Fruit fly (Drosophila melanogaster) whole organism, embryonic: Measurements from ENCODE around the gene RIOK2.

Source experiments
- ATbp ChIP-seq: fragments of 200-800 bp; sonication (Bioruptor generic); optimal IDR thresholded peaks from 2 replicates; lab custom pipeline; 2017; ENCODE audit warnings: missing biosample characterization, mild to moderate bottlenecking, missing genetic modification characterization, missing genetic modification reagents
- Blimp-1 ChIP-seq: fragments of 200-800 bp; sonication (Bioruptor generic); optimal IDR thresholded peaks from 3 replicates; lab custom pipeline; 2018; ENCODE audit warnings: missing biosample characterization, missing genetic modification characterization, mild to moderate bottlenecking, moderate library complexity, missing genetic modification reagents
- CG1024 ChIP-seq: fragments of 200-800 bp; sonication (Bioruptor generic); IDR thresholded peaks from 2 replicates; pipeline ENCODE4 v1.3.6; 2022; ENCODE audit warnings: missing biosample characterization, missing genetic modification characterization
- CG12769 ChIP-seq: fragments of 200-800 bp; sonication (Bioruptor generic); optimal IDR thresholded peaks from 2 replicates; lab custom pipeline; 2019; ENCODE audit warnings: missing biosample characterization, mild to moderate bottlenecking, missing genetic modification characterization, moderate library complexity
- CG13775 ChIP-seq: fragments of 200-800 bp; sonication (Bioruptor generic); optimal IDR thresholded peaks from 3 replicates; lab custom pipeline; 2017; ENCODE audit warnings: missing biosample characterization, mild to moderate bottlenecking, missing genetic modification characterization
- CG15011 ChIP-seq: fragments of 200-800 bp; sonication (Bioruptor generic); optimal IDR thresholded peaks from 3 replicates; lab custom pipeline; 2018; ENCODE audit warnings: missing biosample characterization, mild to moderate bottlenecking, missing genetic modification characterization
- CG17359 ChIP-seq: fragments of 200-800 bp; sonication (Bioruptor generic); optimal IDR thresholded peaks from 3 replicates; lab custom pipeline; 2018; ENCODE audit warnings: missing biosample characterization, mild to moderate bottlenecking, missing genetic modification characterization, moderate library complexity
- CG2120 ChIP-seq: fragments of 200-800 bp; sonication (Bioruptor generic); optimal IDR thresholded peaks from 3 replicates; lab custom pipeline; 2016; ENCODE audit warnings: missing biosample characterization, missing genetic modification characterization
- CG2129 ChIP-seq: fragments of 200-800 bp; sonication (Bioruptor generic); IDR thresholded peaks from 2 replicates; pipeline ENCODE4 v1.3.6; 2022; ENCODE audit warnings: missing biosample characterization, missing genetic modification characterization; ENCODE audit not compliant: partially characterized antibody
- CG32532 ChIP-seq: fragments of 200-800 bp; sonication (Bioruptor generic); IDR thresholded peaks from 2 replicates; pipeline ENCODE4 v1.3.6; 2022; ENCODE audit warnings: missing biosample characterization, missing genetic modification characterization
- CG3407 ChIP-seq: fragments of 200-800 bp; sonication (Bioruptor generic); optimal IDR thresholded peaks from 2 replicates; lab custom pipeline; 2018; ENCODE audit warnings: missing biosample characterization, mild to moderate bottlenecking, missing genetic modification characterization
- CG3847 ChIP-seq: fragments of 200-800 bp; sonication (Bioruptor generic); IDR thresholded peaks from 2 replicates; pipeline ENCODE4 v1.3.6; 2022; ENCODE audit warnings: missing biosample characterization, missing genetic modification characterization
- CG43689 ChIP-seq: fragments of 200-800 bp; sonication (Bioruptor generic); IDR thresholded peaks from 2 replicates; pipeline ENCODE4 v1.3.6; 2022; ENCODE audit warnings: missing biosample characterization, missing genetic modification characterization
- CG4404 ChIP-seq: fragments of 200-800 bp; sonication (Bioruptor generic); IDR thresholded peaks from 2 replicates; pipeline ENCODE4 v1.3.6; 2022; ENCODE audit warnings: missing biosample characterization, missing genetic modification characterization
- CG6175 ChIP-seq: fragments of 200-800 bp; sonication (Bioruptor generic); IDR thresholded peaks from 3 replicates; pipeline ENCODE4 v1.3.6; 2022; ENCODE audit warnings: missing biosample characterization, missing genetic modification characterization
- Dp ChIP-seq: fragments of 200-800 bp; sonication (Bioruptor generic); optimal IDR thresholded peaks from 2 replicates; lab custom pipeline; 2018; ENCODE audit warnings: missing biosample characterization, mild to moderate bottlenecking, missing genetic modification characterization, moderate library complexity
- Fer2 ChIP-seq: fragments of 200-800 bp; sonication (Bioruptor generic); optimal IDR thresholded peaks from 2 replicates; lab custom pipeline; 2018; ENCODE audit warnings: missing biosample characterization, mild to moderate bottlenecking, missing genetic modification characterization, moderate library complexity
- HmgZ ChIP-seq: fragments of 200-800 bp; sonication (Bioruptor generic); optimal IDR thresholded peaks from 2 replicates; lab custom pipeline; 2018; ENCODE audit warnings: missing biosample characterization, mild to moderate bottlenecking, missing genetic modification characterization
- Hr39 ChIP-seq: fragments of >200 bp; optimal IDR thresholded peaks from 2 replicates; lab custom pipeline; 2017
- Hsf ChIP-seq: fragments of 200-800 bp; sonication (Bioruptor generic); optimal IDR thresholded peaks from 3 replicates; lab custom pipeline; 2016; ENCODE audit warnings: missing biosample characterization, missing genetic modification characterization
- Jarid2 ChIP-seq: fragments of 200-800 bp; sonication (Bioruptor generic); optimal IDR thresholded peaks from 3 replicates; lab custom pipeline; 2017; ENCODE audit warnings: mild to moderate bottlenecking, missing biosample characterization, missing genetic modification reagents, missing genetic modification characterization
- MTF-1 ChIP-seq: fragments of 200-800 bp; sonication (Bioruptor generic); optimal IDR thresholded peaks from 2 replicates; lab custom pipeline; 2018; ENCODE audit warnings: missing biosample characterization, mild to moderate bottlenecking, missing genetic modification characterization, borderline replicate concordance
- NC2β ChIP-seq: fragments of 200-800 bp; sonication (Bioruptor generic); optimal IDR thresholded peaks from 2 replicates; lab custom pipeline; 2016; ENCODE audit warnings: missing biosample characterization, missing genetic modification characterization
- NfI ChIP-seq: fragments of 200-800 bp; sonication (Bioruptor generic); optimal IDR thresholded peaks from 3 replicates; lab custom pipeline; 2018; ENCODE audit warnings: missing biosample characterization, mild to moderate bottlenecking, missing genetic modification characterization, moderate library complexity
- Ptx1 ChIP-seq: fragments of 200-800 bp; sonication (Bioruptor generic); IDR thresholded peaks from 2 replicates; pipeline ENCODE4 v1.3.6; 2022; ENCODE audit warnings: missing biosample characterization, missing genetic modification characterization
- Scr ChIP-seq: fragments of 200-800 bp; sonication (Bioruptor generic); IDR thresholded peaks from 2 replicates; pipeline ENCODE4 v1.3.6; 2022; ENCODE audit warnings: missing biosample characterization, missing genetic modification characterization; ENCODE audit not compliant: partially characterized antibody
- Six4 ChIP-seq: fragments of 200-800 bp; sonication (Bioruptor generic); optimal IDR thresholded peaks from 2 replicates; lab custom pipeline; 2016; ENCODE audit warnings: missing biosample characterization, missing genetic modification characterization
- Sox102F ChIP-seq: fragments of 200-800 bp; sonication (Bioruptor generic); optimal IDR thresholded peaks from 2 replicates; lab custom pipeline; 2018; ENCODE audit warnings: missing biosample characterization, mild to moderate bottlenecking, missing genetic modification characterization, moderate library complexity
- Sry-β ChIP-seq: fragments of 200-800 bp; sonication (Bioruptor generic); optimal IDR thresholded peaks from 2 replicates; lab custom pipeline; 2018; ENCODE audit warnings: missing biosample characterization, mild to moderate bottlenecking, missing genetic modification characterization, moderate library complexity
- ara ChIP-seq: fragments of 200-800 bp; sonication (Bioruptor generic); IDR thresholded peaks from 2 replicates; pipeline ENCODE4 v1.3.6; 2022; ENCODE audit warnings: missing biosample characterization, missing genetic modification characterization
- cato ChIP-seq: fragments of 200-800 bp; sonication (Bioruptor generic); optimal IDR thresholded peaks from 2 replicates; lab custom pipeline; 2016; ENCODE audit warnings: missing biosample characterization, missing genetic modification characterization, borderline replicate concordance
- ci ChIP-seq: fragments of 200-800 bp; sonication (Bioruptor generic); IDR thresholded peaks from 3 replicates; pipeline ENCODE4 v1.3.6; 2022; ENCODE audit warnings: missing biosample characterization, missing genetic modification characterization
- crol ChIP-seq: fragments of 200-800 bp; sonication (Bioruptor generic); IDR thresholded peaks from 2 replicates; pipeline ENCODE4 v1.3.6; 2022; ENCODE audit warnings: missing biosample characterization, missing genetic modification characterization
- danr ChIP-seq: fragments of 200-800 bp; sonication (Bioruptor generic); IDR thresholded peaks from 2 replicates; pipeline ENCODE4 v1.3.6; 2022; ENCODE audit warnings: missing biosample characterization, missing genetic modification characterization
- ewg ChIP-seq: fragments of 200-800 bp; sonication (Bioruptor generic); optimal IDR thresholded peaks from 3 replicates; lab custom pipeline; 2017; ENCODE audit warnings: mild to moderate bottlenecking, missing biosample characterization, missing genetic modification reagents, missing genetic modification characterization
- fd3F ChIP-seq: fragments of 200-800 bp; sonication (Bioruptor generic); optimal IDR thresholded peaks from 2 replicates; lab custom pipeline; 2018; ENCODE audit warnings: missing biosample characterization, mild to moderate bottlenecking, missing genetic modification characterization, moderate library complexity
- gem ChIP-seq: fragments of 200-800 bp; sonication (Bioruptor generic); optimal IDR thresholded peaks from 2 replicates; lab custom pipeline; 2019; ENCODE audit warnings: missing biosample characterization, mild to moderate bottlenecking, missing genetic modification characterization, moderate library complexity
- grn ChIP-seq: fragments of 200-800 bp; sonication (Bioruptor generic); optimal IDR thresholded peaks from 3 replicates; lab custom pipeline; 2017; ENCODE audit warnings: missing biosample characterization, missing genetic modification characterization
- p53 ChIP-seq: fragments of 200-800 bp; sonication (Bioruptor generic); optimal IDR thresholded peaks from 2 replicates; lab custom pipeline; 2016; ENCODE audit warnings: missing biosample characterization, missing genetic modification characterization
- pfk ChIP-seq: fragments of 200-800 bp; sonication (Bioruptor generic); optimal IDR thresholded peaks from 2 replicates; lab custom pipeline; 2018; ENCODE audit warnings: missing biosample characterization, mild to moderate bottlenecking, missing genetic modification characterization, moderate library complexity
- pros ChIP-seq: fragments of 200-800 bp; sonication (Bioruptor generic); optimal IDR thresholded peaks from 3 replicates; lab custom pipeline; 2019; ENCODE audit warnings: missing biosample characterization, mild to moderate bottlenecking, missing genetic modification characterization, moderate library complexity
- rib ChIP-seq: fragments of 200-800 bp; sonication (Bioruptor generic); IDR thresholded peaks from 2 replicates; pipeline ENCODE4 v1.3.6; 2022; ENCODE audit warnings: missing biosample characterization, missing genetic modification characterization
- run ChIP-seq: fragments of 200-800 bp; sonication (Bioruptor generic); optimal IDR thresholded peaks from 3 replicates; lab custom pipeline; 2018; ENCODE audit warnings: missing biosample characterization, mild to moderate bottlenecking, missing genetic modification characterization
- shn ChIP-seq: fragments of 200-800 bp; sonication (Bioruptor generic); optimal IDR thresholded peaks from 3 replicates; lab custom pipeline; 2016; ENCODE audit warnings: missing biosample characterization, missing genetic modification characterization
- slp2 ChIP-seq: fragments of 200-800 bp; sonication (Bioruptor generic); optimal IDR thresholded peaks from 2 replicates; lab custom pipeline; 2016; ENCODE audit warnings: missing biosample characterization, missing genetic modification characterization
- sna ChIP-seq: fragments of 200-800 bp; sonication (Bioruptor generic); IDR thresholded peaks from 2 replicates; pipeline ENCODE4 v1.3.6; 2022; ENCODE audit warnings: missing biosample characterization, missing genetic modification characterization; ENCODE audit not compliant: partially characterized antibody
- sr ChIP-seq: fragments of 200-800 bp; sonication (Bioruptor generic); IDR thresholded peaks from 3 replicates; pipeline ENCODE4 v1.3.6; 2022; ENCODE audit warnings: missing biosample characterization, missing genetic modification characterization
- tup ChIP-seq: fragments of 200-800 bp; sonication (Bioruptor generic); optimal IDR thresholded peaks from 2 replicates; lab custom pipeline; 2016; ENCODE audit warnings: missing biosample characterization, mild to moderate bottlenecking, missing genetic modification characterization, moderate library complexity
- wek ChIP-seq: fragments of 200-800 bp; sonication (Bioruptor generic); optimal IDR thresholded peaks from 3 replicates; lab custom pipeline; 2018; ENCODE audit warnings: missing biosample characterization, mild to moderate bottlenecking, missing genetic modification characterization, moderate library complexity

The RIOK2 gene

dm6 chr3R:25232271-25232989 is 33.2 kb upstream of the RIOK2 start, which contains the start of gene Cad96Cb (continued):
- TF ChIP-seq CG1024 (0 out of 2 replicates have a peak, but pooled peaks have one; percentile 12), danr (GFP tag; lab: Robert Waterston, UW) (peak; percentile 44; the same call in 1 of the 2 replicates), CG2120 (GFP tag; lab: Kevin White, UChicago) (no peak), tup (GFP tag; lab: Kevin White, UChicago) (no peak), Sox102F (GFP tag; lab: Kevin White, UChicago) (peak; percentile 86), CG13775 (GFP tag; lab: Kevin White, UChicago) (peak; percentile 84), Dp (GFP tag; lab: Kevin White, UChicago) (no peak), sr (no peak), Hr39 (lab: Kevin White, UChicago) (no peak), grn (GFP tag; lab: Kevin White, UChicago) (peak; percentile 0), HmgZ (tag; lab: Kevin White, UChicago) (peak; percentile 39), run (peak; percentile 72), fd3F (GFP tag; lab: Kevin White, UChicago) (peak; percentile 24), CG15011 (GFP tag; lab: Kevin White, UChicago) (peak; percentile 77), ci (GFP tag; lab: Robert Waterston, UW) (peak; percentile 63; the same call in 2 of the 3 replicates), NfI (GFP tag; lab: Kevin White, UChicago) (peak; percentile 70), Jarid2 (GFP tag; lab: Kevin White, UChicago) (peak; percentile 53), CG32532 (GFP tag; lab: Robert Waterston, UW) (peak; percentile 40; the same call in 1 of the 2 replicates), CG3847 (peak; percentile 41; the same call in 1 of the 2 replicates), Blimp-1 (peak; percentile 83), ATbp (GFP tag; lab: Kevin White, UChicago) (peak; percentile 86), ewg (peak; percentile 75), Sry-β (GFP tag; lab: Kevin White, UChicago) (peak; percentile 45), pfk (no peak), p53 (GFP tag; lab: Kevin White, UChicago) (no peak), NC2β (GFP tag; lab: Kevin White, UChicago) (peak; percentile 73), CG43689 (GFP tag; lab: Robert Waterston, UW) (no peak), Scr (no peak), ara (peak; percentile 65; the same call in 1 of the 2 replicates), cato (GFP tag; lab: Kevin White, UChicago) (peak; percentile 71), gem (tag; lab: Kevin White, UChicago) (peak; percentile 90), CG3407 (GFP tag; lab: Kevin White, UChicago) (peak; percentile 85), Fer2 (tag; lab: Kevin White, UChicago) (peak; percentile 25), shn (GFP tag; lab: Kevin White, UChicago) (peak; percentile 53), wek (GFP tag; lab: Kevin White, UChicago) (peak; percentile 35), CG2129 (GFP tag; lab: Robert Waterston, UW) (no peak), Hsf (GFP tag; lab: Kevin White, UChicago) (peak; percentile 81), crol (peak; percentile 75), CG17359 (tag; lab: Kevin White, UChicago) (peak; percentile 83), MTF-1 (GFP tag; lab: Kevin White, UChicago) (no peak), CG6175 (GFP tag; lab: Robert Waterston, UW) (0 out of 3 replicates have a peak, but pooled peaks have one; percentile 41), rib (GFP tag; lab: Robert Waterston, UW) (no peak), slp2 (GFP tag; lab: Kevin White, UChicago) (peak; percentile 82), sna (GFP tag; lab: Robert Waterston, UW) (no peak), Ptx1 (GFP tag; lab: Robert Waterston, UW) (peak; percentile 70), Six4 (GFP tag; lab: Kevin White, UChicago) (peak; percentile 78), CG4404 (GFP tag; lab: Robert Waterston, UW) (peak; percentile 49), CG12769 (no peak), pros (no peak)
